Fruit fly (Drosophila melanogaster) whole organism, prepupa: ENCODE data around the gene Sos.
A peak's percentile ranks its signal among the peaks of the same experiment; 100 is the strongest.

Source experiments
- CG11762 ChIP-seq: fragments of 200-800 bp; sonication (Bioruptor generic); optimal IDR thresholded peaks from 3 replicates; lab custom pipeline; 2016; ENCODE audit warnings: missing biosample characterization, missing genetic modification characterization; ENCODE audit not compliant: insufficient read depth
- CG8319 ChIP-seq: fragments of 200-800 bp; sonication (Bioruptor generic); optimal IDR thresholded peaks from 3 replicates; lab custom pipeline; 2016; ENCODE audit warnings: missing biosample characterization, missing genetic modification characterization
- CG9139 ChIP-seq: fragments of 200-800 bp; sonication (Bioruptor generic); optimal IDR thresholded peaks from 3 replicates; lab custom pipeline; 2017; ENCODE audit warnings: missing biosample characterization, mild to moderate bottlenecking, missing genetic modification characterization
- Eip78C ChIP-seq: fragments of 200-800 bp; sonication (Bioruptor generic); peaks from one replicate; lab custom pipeline; 2016; ENCODE audit warnings: missing biosample characterization, missing genetic modification characterization
- Ets21C ChIP-seq: fragments of 200-800 bp; sonication (Bioruptor generic); optimal IDR thresholded peaks from 3 replicates; lab custom pipeline; 2016; ENCODE audit warnings: missing biosample characterization, missing genetic modification characterization
- Ets96B ChIP-seq: fragments of 200-800 bp; optimal IDR thresholded peaks from 2 replicates; lab custom pipeline; 2019; ENCODE audit warnings: missing biosample characterization, mild to moderate bottlenecking, missing genetic modification characterization, moderate library complexity
- Lpt ChIP-seq: fragments of 200-800 bp; sonication (Bioruptor generic); optimal IDR thresholded peaks from 3 replicates; lab custom pipeline; 2016; ENCODE audit warnings: missing biosample characterization, missing genetic modification characterization
- OdsH ChIP-seq: fragments of 200-800 bp; sonication (Bioruptor generic); optimal IDR thresholded peaks from 3 replicates; lab custom pipeline; 2016; ENCODE audit warnings: missing biosample characterization, missing genetic modification characterization
- Sox15 ChIP-seq: fragments of 200-800 bp; sonication (Bioruptor generic); optimal IDR thresholded peaks from 3 replicates; lab custom pipeline; 2016; ENCODE audit warnings: missing biosample characterization, missing genetic modification characterization
- cyc ChIP-seq: fragments of 200-800 bp; sonication (Bioruptor generic); optimal IDR thresholded peaks from 3 replicates; lab custom pipeline; 2016; ENCODE audit warnings: missing biosample characterization, missing genetic modification characterization
- net ChIP-seq: fragments of 200-800 bp; sonication (Bioruptor generic); optimal IDR thresholded peaks from 3 replicates; lab custom pipeline; 2016; ENCODE audit warnings: missing biosample characterization, missing genetic modification characterization
- pdm3 ChIP-seq: fragments of 200-800 bp; sonication (Bioruptor generic); optimal IDR thresholded peaks from 3 replicates; lab custom pipeline; 2016; ENCODE audit warnings: missing biosample characterization, missing genetic modification characterization
- spab ChIP-seq: fragments of 200-800 bp; sonication (Bioruptor generic); optimal IDR thresholded peaks from 2 replicates; lab custom pipeline; 2017; ENCODE audit warnings: missing biosample characterization, mild to moderate bottlenecking, missing genetic modification characterization, missing genetic modification reagents
- ss ChIP-seq, 2 experiments: fragments of 200-800 bp; sonication (Bioruptor generic); optimal IDR thresholded peaks; 2 replicates in 1 of 2; 3 replicates in 1 of 2; lab custom pipeline; 2017 to 2018; ENCODE audit warnings: mild to moderate bottlenecking in 2 of 2, missing biosample characterization in 2 of 2, missing genetic modification characterization in 2 of 2, moderate library complexity in 1 of 2

Sos gene

dm6 chr2L:13851098-13851497, 37.5 kb downstream of the Sos start:
- TF ChIP-seq CG11762 (no peak), Ets21C (GFP tag; lab: Kevin White, UChicago) (no peak), Ets96B (no peak), Eip78C (GFP tag; lab: Kevin White, UChicago) (no peak)

- TF ChIP-seq cyc (GFP tag; lab: Kevin White, UChicago): no peak
- TF ChIP-seq CG9139: no peak
- no peak for TF ChIP-seq OdsH (GFP tag; lab: Kevin White, UChicago)
- no peak for TF ChIP-seq CG8319 (GFP tag; lab: Kevin White, UChicago)
- TF ChIP-seq Lpt (GFP tag; lab: Kevin White, UChicago): no peak
- no peak for TF ChIP-seq pdm3 (GFP tag; lab: Kevin White, UChicago)
- TF ChIP-seq net (GFP tag; lab: Kevin White, UChicago): no peak
- no peak for TF ChIP-seq spab (GFP tag; lab: Kevin White, UChicago)
Measured at dm6 chr2L:13867653-13868052, 54.0 kb downstream of the Sos start.

dm6 chr2L:13869400-13869799, 55.8 kb downstream of the Sos start:
- TF ChIP-seq ss (GFP tag; optimal IDR thresholded peaks at IDR 0.05; lab: Kevin White, UChicago) (peak in 1 of 2 experiments; percentile 67), Sox15 (GFP tag; lab: Kevin White, UChicago) (no peak)
